Fruit fly (Drosophila melanogaster): Measurements from ENCODE around the gene CG31251.

Gene CG31251

dm6 chr3R:17684854-17685253 lies at the start of gene CG31251, which contains the start of gene CG31360 (continued):
- no peak for TF ChIP-seq CG8281 (tag; optimal IDR thresholded peaks at IDR 0.05)
- no peak for TF ChIP-seq HHEX (GFP tag; optimal IDR thresholded peaks at IDR 0.05)
- no peak for TF ChIP-seq CG14667 (GFP tag; IDR thresholded peaks at IDR 0.05)
- TF ChIP-seq chn (GFP tag; optimal IDR thresholded peaks at IDR 0.05) = no peak
- no peak for TF ChIP-seq crol (GFP tag; IDR thresholded peaks at IDR 0.05)
- TF ChIP-seq CG9609 (GFP tag; optimal IDR thresholded peaks at IDR 0.05) = no peak
- no peak for TF ChIP-seq Atf6 (GFP tag; IDR thresholded peaks at IDR 0.05)
- peak; percentile 81 for TF ChIP-seq BEAF-32 (GFP tag; optimal IDR thresholded peaks at IDR 0.05)
- TF ChIP-seq Mad (GFP tag; optimal IDR thresholded peaks at IDR 0.05) = no peak
- peak; percentile 19 for TF ChIP-seq zen (tag; optimal IDR thresholded peaks at IDR 0.05)
- no peak for TF ChIP-seq dati (GFP tag; IDR thresholded peaks at IDR 0.05)
- no peak for TF ChIP-seq D (optimal IDR thresholded peaks at IDR 0.05)
- TF ChIP-seq D (GFP tag; optimal IDR thresholded peaks at IDR 0.05) = no peak
- no peak for TF ChIP-seq CG6813 (GFP tag; optimal IDR thresholded peaks at IDR 0.05)
- TF ChIP-seq CG12219 (GFP tag; optimal IDR thresholded peaks at IDR 0.05) = no peak
- TF ChIP-seq Tbp (GFP tag; optimal IDR thresholded peaks at IDR 0.05) = no peak
- TF ChIP-seq CG32532 (GFP tag; IDR thresholded peaks at IDR 0.05) = no peak
- no peak for TF ChIP-seq repo (GFP tag; optimal IDR thresholded peaks at IDR 0.05)
- TF ChIP-seq pros (GFP tag; optimal IDR thresholded peaks at IDR 0.05) = no peak
- TF ChIP-seq Fer1 (GFP tag; optimal IDR thresholded peaks at IDR 0.05) = no peak
- no peak for TF ChIP-seq ERR (GFP tag; optimal IDR thresholded peaks at IDR 0.05)
- no peak for TF ChIP-seq p53 (GFP tag; optimal IDR thresholded peaks at IDR 0.05)
- TF ChIP-seq Chrac-16 (GFP tag; optimal IDR thresholded peaks at IDR 0.05) = no peak
- TF ChIP-seq CG10209 (GFP tag; optimal IDR thresholded peaks at IDR 0.05) = no peak
- no peak for TF ChIP-seq Doc2 (GFP tag; IDR thresholded peaks at IDR 0.05)
- no peak for TF ChIP-seq Ada2b (GFP tag; IDR thresholded peaks at IDR 0.05)
- TF ChIP-seq CG15601 (tag; optimal IDR thresholded peaks at IDR 0.05) = no peak
- no peak for TF ChIP-seq CG43689 (GFP tag; IDR thresholded peaks at IDR 0.05)
- TF ChIP-seq CG34422 (GFP tag; IDR thresholded peaks at IDR 0.05) = no peak
- TF ChIP-seq CG13287 (GFP tag; IDR thresholded peaks at IDR 0.05; ENCODE audit: partially characterized antibody) = peak; percentile 95
- no peak for TF ChIP-seq ranshi (GFP tag; IDR thresholded peaks at IDR 0.05)
- peak; percentile 55 for TF ChIP-seq sens (GFP tag)
- no peak for TF ChIP-seq CHES-1-like (GFP tag; optimal IDR thresholded peaks at IDR 0.05)
- TF ChIP-seq CG7786 (GFP tag; optimal IDR thresholded peaks at IDR 0.05) = no peak
- TF ChIP-seq CG18764 (GFP tag; optimal IDR thresholded peaks at IDR 0.05) = no peak
- no peak for TF ChIP-seq Side (GFP tag; optimal IDR thresholded peaks at IDR 0.05)
- no peak for TF ChIP-seq Eip74EF (GFP tag; optimal IDR thresholded peaks at IDR 0.05)
- TF ChIP-seq Ets97D (GFP tag; optimal IDR thresholded peaks at IDR 0.05) = peak; percentile 29
- no peak for TF ChIP-seq sr (GFP tag; IDR thresholded peaks at IDR 0.05)
- no peak for TF ChIP-seq CG7271 (tag; optimal IDR thresholded peaks at IDR 0.05)
- no peak for TF ChIP-seq Lhr (GFP tag; optimal IDR thresholded peaks at IDR 0.05)
- no peak for TF ChIP-seq fru (optimal IDR thresholded peaks at IDR 0.05)
- TF ChIP-seq ssp (GFP tag; IDR thresholded peaks at IDR 0.05) = no peak
- TF ChIP-seq ems (GFP tag; optimal IDR thresholded peaks at IDR 0.05) = no peak
- TF ChIP-seq NK7.1 (GFP tag; optimal IDR thresholded peaks at IDR 0.05) = no peak
- no peak for TF ChIP-seq sisA (GFP tag; IDR thresholded peaks at IDR 0.05)
- no peak for TF ChIP-seq cg (GFP tag; optimal IDR thresholded peaks at IDR 0.05)
- TF ChIP-seq corto (GFP tag; optimal IDR thresholded peaks at IDR 0.05) = no peak
- peak; percentile 72 for TF ChIP-seq amos (GFP tag; IDR thresholded peaks at IDR 0.05; ENCODE audit: partially characterized antibody)
- TF ChIP-seq Camta (GFP tag; optimal IDR thresholded peaks at IDR 0.05) = no peak
- TF ChIP-seq pita (GFP tag; optimal IDR thresholded peaks at IDR 0.05) = no peak
- TF ChIP-seq CG4707 (GFP tag; optimal IDR thresholded peaks at IDR 0.05) = no peak
- no peak for TF ChIP-seq CG4820 (GFP tag; optimal IDR thresholded peaks at IDR 0.05)
